Worm (Caenorhabditis elegans) whole organism, late embryonic: ENCODE results near the gene ZK938.3.

Source experiments
- ama-1 ChIP-seq: fragments of 150-350 bp; optimal IDR thresholded peaks from 2 replicates; lab custom pipeline; 2014
- ceh-34 ChIP-seq: sonication (generic microtip); optimal IDR thresholded peaks from 2 replicates; lab custom pipeline; 2016; ENCODE audit warnings: mild to moderate bottlenecking, missing genetic modification characterization, missing compliant biosample characterization
- lin-11 ChIP-seq: fragments of 200-800 bp; sonication (Bioruptor generic); optimal IDR thresholded peaks from 2 replicates; lab custom pipeline; 2018; ENCODE audit warnings: mild to moderate bottlenecking, missing genetic modification characterization, missing compliant biosample characterization
- madf-2 ChIP-seq: sonication (generic microtip); optimal IDR thresholded peaks from 2 replicates; lab custom pipeline; 2017; ENCODE audit warnings: missing genetic modification characterization, missing compliant biosample characterization
- pqm-1 ChIP-seq: sonication (generic microtip); optimal IDR thresholded peaks from 2 replicates; lab custom pipeline; 2016; ENCODE audit warnings: missing genetic modification characterization, missing compliant biosample characterization
- sox-4 ChIP-seq: sonication (generic microtip); optimal IDR thresholded peaks from 2 replicates; lab custom pipeline; 2017; ENCODE audit warnings: mild to moderate bottlenecking, missing genetic modification characterization, inconsistent platforms, missing compliant biosample characterization
- ttx-3 ChIP-seq: sonication (generic microtip); optimal IDR thresholded peaks from 2 replicates; lab custom pipeline; 2016; ENCODE audit warnings: missing genetic modification reagents, missing genetic modification characterization, missing compliant biosample characterization
- unc-3 ChIP-seq, 2 experiments: fragments of 200-800 bp in 1 of 2; sonication (Bioruptor generic) in 1 of 2; sonication (generic microtip) in 1 of 2; conservative IDR thresholded peaks in 1 of 2; optimal IDR thresholded peaks in 1 of 2; 2 replicates each; pipeline versions ENCODE4 v1.3.6 to Lab custom; 2016 to 2022; ENCODE audit warnings: missing compliant biosample characterization in 2 of 2, missing genetic modification characterization in 2 of 2, missing genetic modification reagents in 1 of 2

DNA sequence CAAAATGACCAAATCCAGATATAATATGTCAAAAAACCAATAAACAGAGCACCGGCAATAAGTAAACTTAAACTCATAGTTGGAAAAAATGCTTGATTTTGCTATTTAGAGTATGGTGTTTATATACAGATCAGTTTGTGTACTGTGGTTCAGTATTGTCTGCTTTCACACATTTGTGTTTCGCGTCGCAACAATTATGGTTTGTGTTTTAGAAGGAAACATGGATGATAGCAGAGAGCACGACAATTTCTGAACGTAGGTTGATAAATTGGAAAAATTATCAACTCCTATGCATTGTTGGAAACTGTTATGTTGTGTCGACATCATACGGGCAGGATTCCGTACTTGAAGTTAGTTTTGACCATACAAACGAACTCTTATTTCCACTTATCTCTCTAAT, 36.1 kb downstream of the ZK938.3 start, which contains the start of gene cyp-13A4:
- TF ChIP-seq ama-1, result no peak
- no peak for TF ChIP-seq ttx-3 (tag; lab: Kevin White, UChicago)
- no peak for TF ChIP-seq pqm-1 (tag; lab: Kevin White, UChicago)
- TF ChIP-seq ceh-34, result no peak
- TF ChIP-seq madf-2, result no peak
- no peak for TF ChIP-seq unc-3 (GFP tag; conservative IDR thresholded peaks at IDR 0.05; lab: Robert Waterston, UW)
- no peak for TF ChIP-seq unc-3 (tag; optimal IDR thresholded peaks at IDR 0.05; lab: Kevin White, UChicago)
- no peak for TF ChIP-seq lin-11
- TF ChIP-seq sox-4, result no peak
